Worm (Caenorhabditis elegans): ENCODE measurements around the gene thn-5.
A peak's percentile ranks its signal among the peaks of the same experiment; 100 is the strongest.

thn-5 gene

DNA sequence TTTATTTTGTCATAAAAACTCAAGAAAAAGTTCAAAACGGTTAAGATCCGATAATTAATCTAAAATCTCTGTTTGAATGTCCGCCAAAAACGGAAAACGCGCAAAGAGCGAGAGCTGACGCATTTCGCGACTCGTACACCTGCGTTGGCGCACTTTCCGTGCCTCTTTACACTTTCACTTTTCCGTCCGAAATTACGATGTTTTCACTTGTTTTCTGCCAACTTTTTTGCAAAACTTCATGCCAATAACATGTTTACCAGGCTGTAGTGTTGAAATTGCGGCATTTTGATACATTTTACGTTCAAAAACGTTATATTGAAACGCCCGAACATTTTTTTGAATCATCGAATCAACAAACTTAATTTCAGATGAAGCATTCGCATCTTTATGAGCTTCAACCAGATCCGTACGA lies 46.9 kb upstream of the thn-5 start, which contains the start of gene W03F8.4 (continued):
- TF ChIP-seq Y53G8AR.9 (GFP tag; conservative IDR thresholded peaks at IDR 0.05), result peak; percentile 94
- TF ChIP-seq atf-7 (tag; optimal IDR thresholded peaks at IDR 0.05), result peak; percentile 42
- TF ChIP-seq Y79H2A.3 (GFP tag; conservative IDR thresholded peaks at IDR 0.05), result no peak
- TF ChIP-seq nhr-179 (tag; optimal IDR thresholded peaks at IDR 0.05), result no peak
- TF ChIP-seq lin-35 (GFP tag; optimal IDR thresholded peaks at IDR 0.05), result peak; percentile 41 to 97 (median 82)
- TF ChIP-seq hsf-1 (GFP tag; IDR thresholded peaks at IDR 0.05), result peak; percentile 75
- TF ChIP-seq B0019.2 (GFP tag; conservative IDR thresholded peaks at IDR 0.05), result no peak; the same call in 1 of the 2 replicates
- no peak for TF ChIP-seq F37B4.10 (GFP tag; IDR thresholded peaks at IDR 0.05)
- no peak for TF ChIP-seq F10E7.11 (tag; optimal IDR thresholded peaks at IDR 0.05)
- TF ChIP-seq lsy-27 (tag; optimal IDR thresholded peaks at IDR 0.05; ENCODE audit: borderline replicate concordance, insufficient read depth), result no peak
- TF ChIP-seq zfh-2 (GFP tag; conservative IDR thresholded peaks at IDR 0.05), result peak; percentile 56; the same call in 1 of the 2 replicates
- TF ChIP-seq pha-4 (tag; optimal IDR thresholded peaks at IDR 0.05), result no peak
- TF ChIP-seq madf-6 (GFP tag; IDR thresholded peaks at IDR 0.05), result peak; percentile 88
- no peak for TF ChIP-seq F57A8.1 (GFP tag; optimal IDR thresholded peaks at IDR 0.05)
- peak; percentile 73 for TF ChIP-seq attf-3 (GFP tag; conservative IDR thresholded peaks at IDR 0.05)
- TF ChIP-seq athp-1 (tag; optimal IDR thresholded peaks at IDR 0.05), result peak; percentile 41
- peak; percentile 83; the same call in 1 of the 2 replicates for TF ChIP-seq Y56A3A.18 (GFP tag; IDR thresholded peaks at IDR 0.05)
- no peak for TF ChIP-seq hlh-26 (GFP tag; conservative IDR thresholded peaks at IDR 0.05)
- no peak for TF ChIP-seq lag-1 (GFP tag; IDR thresholded peaks at IDR 0.05)
- peak; percentile 88 for TF ChIP-seq snpc-4 (GFP tag; optimal IDR thresholded peaks at IDR 0.05)
- TF ChIP-seq snpc-4 (tag; optimal IDR thresholded peaks at IDR 0.05), result peak; percentile 82 to 95 (median 94)
- no peak for TF ChIP-seq rec-8 (tag; optimal IDR thresholded peaks at IDR 0.05)
- no peak for TF ChIP-seq ccch-3 (GFP tag; optimal IDR thresholded peaks at IDR 0.05)
- TF ChIP-seq rpc-1 (optimal IDR thresholded peaks at IDR 0.05), result no peak
- TF ChIP-seq rpc-1 (tag; optimal IDR thresholded peaks at IDR 0.05), result no peak
- peak; percentile 67 for TF ChIP-seq F23B12.7 (tag; optimal IDR thresholded peaks at IDR 0.05; ENCODE audit: insufficient read depth)
- no peak for TF ChIP-seq ceh-58 (GFP tag; IDR thresholded peaks at IDR 0.05)
- peak; percentile 47; the same call in 1 of the 2 replicates for TF ChIP-seq cebp-1 (GFP tag; IDR thresholded peaks at IDR 0.05)
- peak; percentile 84 for TF ChIP-seq cebp-1 (tag; optimal IDR thresholded peaks at IDR 0.05)
- no peak for TF ChIP-seq ceh-79 (tag; optimal IDR thresholded peaks at IDR 0.05)
- no peak for TF ChIP-seq ets-4 (GFP tag; optimal IDR thresholded peaks at IDR 0.05)
- no peak for TF ChIP-seq ama-1 (optimal IDR thresholded peaks at IDR 0.05)
- no peak for TF ChIP-seq ama-1 (GFP tag; optimal IDR thresholded peaks at IDR 0.05)

DNA sequence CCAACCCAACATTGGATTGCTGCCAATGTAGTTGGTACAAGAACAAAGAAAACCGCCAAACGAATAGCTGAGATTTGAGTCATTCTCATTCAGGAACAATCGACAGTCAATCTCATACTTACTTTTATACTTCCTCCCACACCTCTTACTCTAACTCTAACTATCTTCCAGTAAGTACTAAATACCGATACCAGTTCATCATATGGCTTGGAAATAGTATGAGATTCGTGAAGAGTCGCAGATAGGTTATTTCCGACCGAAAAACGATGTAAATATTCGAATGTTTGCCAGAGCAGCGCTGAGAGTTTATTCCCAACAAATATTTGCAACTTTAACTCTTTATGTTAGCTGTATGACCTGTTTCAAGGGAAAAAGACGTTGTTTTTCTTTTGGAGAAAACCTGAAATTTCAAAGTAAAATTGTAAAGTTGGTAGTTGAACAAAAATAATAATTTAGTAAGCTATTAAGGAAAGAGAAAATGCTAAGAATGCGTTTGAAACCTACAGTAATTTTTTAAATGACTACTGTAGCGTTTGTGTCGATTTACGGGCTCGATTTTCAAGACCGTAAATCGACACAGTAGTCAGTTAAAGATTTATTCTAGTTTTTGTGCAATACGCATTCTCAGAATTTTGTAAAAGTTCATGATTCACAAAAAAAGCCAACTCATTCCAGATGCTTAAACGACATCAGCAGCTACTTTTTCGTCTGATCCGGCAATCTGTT lies 44.0 kb upstream of the thn-5 start, which contains the start of the genes W03F8.6 and mtrf-1L:
W03F8.6 (minus strand) TSS at position 101 of the 726 bp plus-strand sequence.
mtrf-1L (plus strand) TSS at position 676 of the 726 bp plus-strand sequence.
- TF ChIP-seq B0019.2 (GFP tag; conservative IDR thresholded peaks at IDR 0.05), result no peak
- no peak for TF ChIP-seq Y56A3A.18 (GFP tag; IDR thresholded peaks at IDR 0.05)
- no peak for TF ChIP-seq tbp1 (GFP tag; optimal IDR thresholded peaks at IDR 0.05)
- TF ChIP-seq hsf-1 (GFP tag; IDR thresholded peaks at IDR 0.05), result no peak
- no peak for TF ChIP-seq lir-1 (GFP tag; conservative IDR thresholded peaks at IDR 0.05)
- no peak for TF ChIP-seq rpc-1 (optimal IDR thresholded peaks at IDR 0.05)
- no peak for TF ChIP-seq rpc-1 (tag; optimal IDR thresholded peaks at IDR 0.05)
- no peak for TF ChIP-seq egrh-3 (GFP tag; IDR thresholded peaks at IDR 0.05)
- TF ChIP-seq sea-2 (GFP tag; IDR thresholded peaks at IDR 0.05), result no peak
- no peak for TF ChIP-seq atf-7 (tag; optimal IDR thresholded peaks at IDR 0.05)
- TF ChIP-seq him-1 (tag; optimal IDR thresholded peaks at IDR 0.05), result no peak
- TF ChIP-seq hrde-1 (tag; optimal IDR thresholded peaks at IDR 0.05; ENCODE audit: borderline replicate concordance), result no peak
- TF ChIP-seq lin-26 (GFP tag; IDR thresholded peaks at IDR 0.05), result no peak
- no peak for TF ChIP-seq T07F8.4 (tag; optimal IDR thresholded peaks at IDR 0.05)
- no peak for TF ChIP-seq bed-2 (GFP tag; IDR thresholded peaks at IDR 0.05)
- no peak for TF ChIP-seq ztf-18 (tag; optimal IDR thresholded peaks at IDR 0.05)
